Worm (Caenorhabditis elegans): Measurements from ENCODE around the gene F21C10.1.

Gene F21C10.1

ce11 chrV:9132043-9132442 is at the start of gene F21C10.1:
Gene F21C10.1 (plus strand): TSS chrV:9132343.
- no peak for TF ChIP-seq ceh-44 (GFP tag; IDR thresholded peaks at IDR 0.05)
- no peak for TF ChIP-seq nhr-48 (tag; optimal IDR thresholded peaks at IDR 0.05)
- TF ChIP-seq spr-1 (tag; optimal IDR thresholded peaks at IDR 0.05), result no peak
- TF ChIP-seq mep-1 (tag; optimal IDR thresholded peaks at IDR 0.05), result no peak
- TF ChIP-seq hif-1 (tag; optimal IDR thresholded peaks at IDR 0.05), result no peak
- TF ChIP-seq skn-1 (tag; optimal IDR thresholded peaks at IDR 0.05), result no peak
- no peak for TF ChIP-seq lin-39 (tag; optimal IDR thresholded peaks at IDR 0.05)
- TF ChIP-seq nhr-111 (GFP tag; optimal IDR thresholded peaks at IDR 0.05), result no peak

- TF ChIP-seq skn-1 (tag; optimal IDR thresholded peaks at IDR 0.05) (no peak), nhr-28 (tag; optimal IDR thresholded peaks at IDR 0.05) (peak; percentile 37), nhr-111 (GFP tag; optimal IDR thresholded peaks at IDR 0.05) (no peak), unc-62 (GFP tag; optimal IDR thresholded peaks at IDR 0.05 in 1 of 2) (peak in 1 of 2 experiments; percentile 95), unc-62 (tag; optimal IDR thresholded peaks at IDR 0.05) (no peak), hlh-11 (tag; optimal IDR thresholded peaks at IDR 0.05) (peak; percentile 9)
Observed at ce11 chrV:9082350-9082749, 49.8 kb upstream of the F21C10.1 start.

- TF ChIP-seq dmd-6 (GFP tag; IDR thresholded peaks at IDR 0.05) (0 out of 2 replicates have a peak, but pooled peaks have one; percentile 30), mdl-1 (tag; optimal IDR thresholded peaks at IDR 0.05) (peak in 1 of 2 experiments; percentile 24), nhr-28 (tag; optimal IDR thresholded peaks at IDR 0.05) (peak; percentile 48), nhr-111 (GFP tag; optimal IDR thresholded peaks at IDR 0.05) (no peak)
Observed at ce11 chrV:9084252-9084651, 47.9 kb upstream of the F21C10.1 start.

ce11 chrV:9085845-9086244 is 46.3 kb upstream of the F21C10.1 start:
- TF ChIP-seq lir-3 (tag; optimal IDR thresholded peaks at IDR 0.05) (no peak), snpc-1.2 (GFP tag; IDR thresholded peaks at IDR 0.05) (no peak), zfp-2 (tag; optimal IDR thresholded peaks at IDR 0.05) (no peak), Y75B8A.6 (GFP tag; IDR thresholded peaks at IDR 0.05) (no peak), R02D3.7 (tag; optimal IDR thresholded peaks at IDR 0.05) (no peak), hmg-1.1 (GFP tag; IDR thresholded peaks at IDR 0.05) (0 out of 2 replicates have a peak, but pooled peaks have one; percentile 19), dve-1 (tag; optimal IDR thresholded peaks at IDR 0.05; ENCODE audit: insufficient read depth) (peak; percentile 31), nhr-102 (tag; optimal IDR thresholded peaks at IDR 0.05) (no peak), hlh-11 (tag; optimal IDR thresholded peaks at IDR 0.05) (peak; percentile 67), nhr-41 (GFP tag; IDR thresholded peaks at IDR 0.05) (no peak), aha-1 (tag) (peak; percentile 26), F10B5.3 (tag; optimal IDR thresholded peaks at IDR 0.05) (no peak), zfp-3 (GFP tag; conservative IDR thresholded peaks at IDR 0.05) (no peak), egl-27 (tag; optimal IDR thresholded peaks at IDR 0.05) (no peak), ama-1 (optimal IDR thresholded peaks at IDR 0.05) (no peak), zip-11 (GFP tag; IDR thresholded peaks at IDR 0.05) (no peak), lsy-2 (tag; optimal IDR thresholded peaks at IDR 0.05) (peak in 1 of 2 experiments; percentile 10), dmd-6 (GFP tag; IDR thresholded peaks at IDR 0.05) (peak; percentile 13; the same call in 1 of the 2 replicates), T26A8.4 (GFP tag; IDR thresholded peaks at IDR 0.05) (no peak), nhr-28 (tag; optimal IDR thresholded peaks at IDR 0.05) (peak; percentile 90), rbr-2 (tag; optimal IDR thresholded peaks at IDR 0.05) (no peak), cey-2 (tag; optimal IDR thresholded peaks at IDR 0.05; ENCODE audit: borderline replicate concordance, insufficient read depth) (peak; percentile 17), mdl-1 (tag; optimal IDR thresholded peaks at IDR 0.05) (peak; percentile 66 to 71), spr-3 (GFP tag; optimal IDR thresholded peaks at IDR 0.05) (no peak), hlh-30 (tag; optimal IDR thresholded peaks at IDR 0.05; ENCODE audit: insufficient read depth) (peak; percentile 62), aly-2 (tag; optimal IDR thresholded peaks at IDR 0.05) (no peak), nhr-6 (tag; optimal IDR thresholded peaks at IDR 0.05) (no peak), ceh-62 (tag; optimal IDR thresholded peaks at IDR 0.05) (no peak), daf-8 (GFP tag; IDR thresholded peaks at IDR 0.05) (no peak), mes-2 (tag; optimal IDR thresholded peaks at IDR 0.05; ENCODE audit: poor library complexity, severe bottlenecking) (peak; percentile 30), dmd-9 (GFP tag; IDR thresholded peaks at IDR 0.05) (no peak), php-3 (GFP tag; IDR thresholded peaks at IDR 0.05) (no peak), daf-16 (GFP tag; optimal IDR thresholded peaks at IDR 0.05) (no peak), daf-16 (tag; optimal IDR thresholded peaks at IDR 0.05) (peak; percentile 25), unc-62 (GFP tag; optimal IDR thresholded peaks at IDR 0.05 in 1 of 2) (peak in 1 of 2 experiments; percentile 83), unc-62 (tag; optimal IDR thresholded peaks at IDR 0.05) (no peak), nhr-48 (tag; optimal IDR thresholded peaks at IDR 0.05) (peak; percentile 88)
